Fruit fly (Drosophila melanogaster) whole organism, embryonic: Measurements from ENCODE around the gene Schip1.

Experiments
- BEAF-32 ChIP-seq: fragments of 200-800 bp; sonication (Bioruptor generic); optimal IDR thresholded peaks from 3 replicates; lab custom pipeline; 2017; ENCODE audit warnings: missing biosample characterization, missing genetic modification characterization, mild to moderate bottlenecking, moderate library complexity, missing genetic modification reagents
- CG1024 ChIP-seq: fragments of 200-800 bp; sonication (Bioruptor generic); IDR thresholded peaks from 2 replicates; pipeline ENCODE4 v1.3.6; 2022; ENCODE audit warnings: missing biosample characterization, missing genetic modification characterization
- CG14050 ChIP-seq: fragments of 200-800 bp; sonication (Bioruptor generic); IDR thresholded peaks from 3 replicates; pipeline ENCODE4 v1.3.6; 2022; ENCODE audit warnings: missing biosample characterization, missing genetic modification characterization
- CG16813 ChIP-seq: fragments of 200-800 bp; sonication (Bioruptor generic); IDR thresholded peaks from 3 replicates; pipeline ENCODE4 v1.3.6; 2022; ENCODE audit warnings: missing biosample characterization, missing genetic modification characterization; ENCODE audit not compliant: partially characterized antibody
- CG17802 ChIP-seq: fragments of 200-800 bp; sonication (Bioruptor generic); optimal IDR thresholded peaks from 2 replicates; lab custom pipeline; 2018; ENCODE audit warnings: missing biosample characterization, mild to moderate bottlenecking, missing genetic modification characterization, moderate library complexity
- CG3281 ChIP-seq: fragments of 200-800 bp; sonication (Bioruptor generic); optimal IDR thresholded peaks from 3 replicates; lab custom pipeline; 2017; ENCODE audit warnings: missing biosample characterization, mild to moderate bottlenecking, missing genetic modification characterization
- CG34224 ChIP-seq: fragments of 200-800 bp; sonication (Bioruptor generic); IDR thresholded peaks from 3 replicates; pipeline ENCODE4 v1.3.6; 2022; ENCODE audit warnings: missing biosample characterization, missing genetic modification characterization; ENCODE audit not compliant: partially characterized antibody
- CG4854 ChIP-seq: fragments of 200-800 bp; sonication (Bioruptor generic); optimal IDR thresholded peaks from 2 replicates; lab custom pipeline; 2016; ENCODE audit warnings: missing biosample characterization, missing genetic modification characterization, inconsistent platforms
- CG6272 ChIP-seq: fragments of 200-800 bp; sonication (Bioruptor generic); IDR thresholded peaks from 2 replicates; pipeline ENCODE4 v1.3.6; 2022; ENCODE audit warnings: missing biosample characterization, missing genetic modification characterization
- CG6683 ChIP-seq: fragments of 200-800 bp; sonication (Bioruptor generic); optimal IDR thresholded peaks from 2 replicates; lab custom pipeline; 2017; ENCODE audit warnings: missing biosample characterization, mild to moderate bottlenecking, missing genetic modification characterization, missing genetic modification reagents
- CG6689 ChIP-seq: fragments of 200-800 bp; sonication (Bioruptor generic); IDR thresholded peaks from 2 replicates; pipeline ENCODE4 v1.3.6; 2022; ENCODE audit warnings: missing biosample characterization, missing genetic modification characterization
- CG7357 ChIP-seq: fragments of 200-800 bp; sonication (Bioruptor generic); IDR thresholded peaks from 3 replicates; pipeline ENCODE4 v1.3.6; 2022; ENCODE audit warnings: missing biosample characterization, missing genetic modification characterization
- CG8290 ChIP-seq, 3 experiments: fragments of 200-800 bp; sonication (Bioruptor generic); optimal IDR thresholded peaks; 2 replicates each; lab custom pipeline; 2016 to 2019; ENCODE audit warnings: missing biosample characterization in 3 of 3, missing genetic modification characterization in 3 of 3, mild to moderate bottlenecking in 2 of 3, moderate library complexity in 1 of 3
- CG8924 ChIP-seq: fragments of 200-800 bp; optimal IDR thresholded peaks from 3 replicates; lab custom pipeline; 2019; ENCODE audit warnings: missing biosample characterization, mild to moderate bottlenecking, missing genetic modification characterization, moderate library complexity
- Dll ChIP-seq: fragments of 200-800 bp; sonication (Bioruptor generic); IDR thresholded peaks from 4 replicates; pipeline ENCODE4 v1.3.6; 2022; ENCODE audit warnings: missing biosample characterization, missing genetic modification characterization; ENCODE audit not compliant: partially characterized antibody
- HLH4C ChIP-seq: fragments of 200-800 bp; sonication (Bioruptor generic); IDR thresholded peaks from 3 replicates; pipeline ENCODE4 v1.3.6; 2022; ENCODE audit warnings: missing biosample characterization, missing genetic modification characterization; ENCODE audit not compliant: partially characterized antibody
- HmgZ ChIP-seq: fragments of 200-800 bp; sonication (Bioruptor generic); optimal IDR thresholded peaks from 2 replicates; lab custom pipeline; 2018; ENCODE audit warnings: missing biosample characterization, mild to moderate bottlenecking, missing genetic modification characterization
- Hr39 ChIP-seq: fragments of >200 bp; optimal IDR thresholded peaks from 2 replicates; lab custom pipeline; 2017
- MBD-R2 ChIP-seq: fragments of 200-800 bp; sonication (Bioruptor generic); IDR thresholded peaks from 2 replicates; pipeline ENCODE4 v1.3.6; 2022; ENCODE audit warnings: missing biosample characterization, missing genetic modification characterization
- Max ChIP-seq: fragments of 200-800 bp; sonication (Bioruptor generic); optimal IDR thresholded peaks from 2 replicates; lab custom pipeline; 2016; ENCODE audit warnings: missing biosample characterization, mild to moderate bottlenecking, missing genetic modification characterization
- Scr ChIP-seq: fragments of 200-800 bp; sonication (Bioruptor generic); IDR thresholded peaks from 2 replicates; pipeline ENCODE4 v1.3.6; 2022; ENCODE audit warnings: missing biosample characterization, missing genetic modification characterization; ENCODE audit not compliant: partially characterized antibody
- Xbp1 ChIP-seq: fragments of 200-800 bp; sonication (Bioruptor generic); optimal IDR thresholded peaks from 3 replicates; lab custom pipeline; 2016; ENCODE audit warnings: missing biosample characterization, mild to moderate bottlenecking, missing genetic modification characterization
- ase ChIP-seq: fragments of 200-800 bp; sonication (Bioruptor generic); IDR thresholded peaks from 3 replicates; pipeline ENCODE4 v1.3.6; 2022; ENCODE audit warnings: missing biosample characterization, missing genetic modification characterization
- dati ChIP-seq: fragments of 200-800 bp; sonication (Bioruptor generic); IDR thresholded peaks from 2 replicates; pipeline ENCODE4 v1.3.6; 2022; ENCODE audit warnings: missing biosample characterization, missing genetic modification characterization
- gcm2 ChIP-seq: fragments of 200-800 bp; sonication (Bioruptor generic); optimal IDR thresholded peaks from 2 replicates; lab custom pipeline; 2016; ENCODE audit warnings: missing biosample characterization, missing genetic modification characterization
- gfzf ChIP-seq: fragments of 200-800 bp; sonication (Bioruptor generic); optimal IDR thresholded peaks from 2 replicates; lab custom pipeline; 2016; ENCODE audit warnings: missing biosample characterization, mild to moderate bottlenecking, missing genetic modification characterization, moderate library complexity
- gro ChIP-seq: fragments of 200-800 bp; sonication (Bioruptor generic); optimal IDR thresholded peaks from 2 replicates; lab custom pipeline; 2016; ENCODE audit warnings: missing biosample characterization, missing genetic modification characterization
- hb ChIP-seq: fragments of 200-800 bp; sonication (Bioruptor generic); IDR thresholded peaks from 3 replicates; pipeline ENCODE4 v1.3.6; 2022; ENCODE audit warnings: missing biosample characterization, missing genetic modification characterization; ENCODE audit not compliant: partially characterized antibody
- hkb ChIP-seq, 2 experiments: fragments of 200-800 bp in 1 of 2; fragments of >200 bp in 1 of 2; sonication (Bioruptor generic) in 1 of 2; IDR thresholded peaks in 1 of 2; optimal IDR thresholded peaks in 1 of 2; 2 replicates each; pipeline versions ENCODE4 v1.3.6 to Lab custom; 2017 to 2022; ENCODE audit warnings: missing biosample characterization in 1 of 2, missing genetic modification characterization in 1 of 2
- inv ChIP-seq: fragments of 200-800 bp; sonication (Bioruptor generic); IDR thresholded peaks from 2 replicates; pipeline ENCODE4 v1.3.6; 2022; ENCODE audit warnings: missing biosample characterization, missing genetic modification characterization; ENCODE audit not compliant: partially characterized antibody
- nerfin-2 ChIP-seq: fragments of 200-800 bp; sonication (Bioruptor generic); IDR thresholded peaks from 2 replicates; pipeline ENCODE4 v1.3.6; 2022; ENCODE audit warnings: missing biosample characterization, missing genetic modification characterization; ENCODE audit not compliant: partially characterized antibody
- pros ChIP-seq: fragments of 200-800 bp; sonication (Bioruptor generic); optimal IDR thresholded peaks from 3 replicates; lab custom pipeline; 2019; ENCODE audit warnings: missing biosample characterization, mild to moderate bottlenecking, missing genetic modification characterization, moderate library complexity
- scrt ChIP-seq: fragments of 200-800 bp; sonication (Bioruptor generic); optimal IDR thresholded peaks from 2 replicates; lab custom pipeline; 2018; ENCODE audit warnings: missing biosample characterization, mild to moderate bottlenecking, missing genetic modification characterization, moderate library complexity
- seq ChIP-seq: fragments of 200-800 bp; sonication (Bioruptor generic); IDR thresholded peaks from 2 replicates; pipeline ENCODE4 v1.3.6; 2022; ENCODE audit warnings: missing biosample characterization, missing genetic modification characterization
- sna ChIP-seq: fragments of 200-800 bp; sonication (Bioruptor generic); IDR thresholded peaks from 2 replicates; pipeline ENCODE4 v1.3.6; 2022; ENCODE audit warnings: missing biosample characterization, missing genetic modification characterization; ENCODE audit not compliant: partially characterized antibody
- sqz ChIP-seq: fragments of 200-800 bp; sonication (Bioruptor generic); optimal IDR thresholded peaks from 3 replicates; lab custom pipeline; 2018; ENCODE audit warnings: missing biosample characterization, mild to moderate bottlenecking, missing genetic modification characterization
- tna ChIP-seq: fragments of 200-800 bp; sonication (Bioruptor generic); IDR thresholded peaks from 2 replicates; pipeline ENCODE4 v1.3.6; 2022; ENCODE audit warnings: missing biosample characterization, missing genetic modification characterization; ENCODE audit not compliant: partially characterized antibody
- zf30C ChIP-seq: fragments of 200-800 bp; sonication (Bioruptor generic); optimal IDR thresholded peaks from 3 replicates; lab custom pipeline; 2018; ENCODE audit warnings: missing biosample characterization, mild to moderate bottlenecking, missing genetic modification characterization
- zfh2 ChIP-seq: fragments of 200-800 bp; sonication (Bioruptor generic); optimal IDR thresholded peaks from 2 replicates; lab custom pipeline; 2016; ENCODE audit warnings: missing biosample characterization, missing genetic modification characterization

Schip1 gene

dm6 chr2L:10278658-10279057, 52.3 kb downstream of the Schip1 start, which contains the start of gene Utx (continued):
- TF ChIP-seq sqz (GFP tag; lab: Kevin White, UChicago) (no peak), CG3281 (GFP tag; lab: Kevin White, UChicago) (no peak), CG16813 (GFP tag; lab: Robert Waterston, UW) (peak; percentile 89), seq (GFP tag; lab: Robert Waterston, UW) (no peak), CG6683 (GFP tag; lab: Kevin White, UChicago) (no peak), CG6272 (GFP tag; lab: Robert Waterston, UW) (no peak), gfzf (GFP tag; lab: Kevin White, UChicago) (peak; percentile 25), Hr39 (lab: Kevin White, UChicago) (no peak), CG1024 (GFP tag; lab: Robert Waterston, UW) (peak; percentile 81), Scr (peak; percentile 80), HmgZ (peak; percentile 3), CG14050 (GFP tag; lab: Robert Waterston, UW) (no peak), HLH4C (GFP tag; lab: Robert Waterston, UW) (peak; percentile 78), sna (GFP tag; lab: Robert Waterston, UW) (peak; percentile 61; the same call in 1 of the 2 replicates), CG17802 (tag; lab: Kevin White, UChicago) (peak; percentile 80), Max (GFP tag; lab: Kevin White, UChicago) (no peak), tna (peak; percentile 69), MBD-R2 (GFP tag; lab: Robert Waterston, UW) (peak; percentile 33; the same call in 1 of the 2 replicates), zf30C (no peak), Dll (GFP tag; lab: Robert Waterston, UW) (peak; percentile 74), BEAF-32 (GFP tag; lab: Kevin White, UChicago) (peak; percentile 88), ase (GFP tag; lab: Robert Waterston, UW) (no peak), CG4854 (GFP tag; lab: Kevin White, UChicago) (no peak), hkb (optimal IDR thresholded peaks at IDR 0.05; lab: Kevin White, UChicago) (no peak), hkb (GFP tag; IDR thresholded peaks at IDR 0.05; lab: Robert Waterston, UW) (0 out of 2 replicates have a peak, but pooled peaks have one; percentile 18), CG8924 (no peak), dati (GFP tag; lab: Robert Waterston, UW) (no peak), Xbp1 (GFP tag; lab: Kevin White, UChicago) (peak; percentile 41), scrt (no peak), gcm2 (GFP tag; lab: Kevin White, UChicago) (no peak), hb (peak; percentile 53; the same call in 2 of the 3 replicates), nerfin-2 (GFP tag; lab: Robert Waterston, UW) (peak; percentile 48; the same call in 1 of the 2 replicates), CG6689 (GFP tag; lab: Robert Waterston, UW) (no peak), CG34224 (GFP tag; lab: Robert Waterston, UW) (peak; percentile 81), inv (peak; percentile 88), pros (GFP tag; lab: Kevin White, UChicago) (no peak), CG8290 (GFP tag; optimal IDR thresholded peaks at IDR 0.05; lab: Kevin White, UChicago) (peak; percentile 5), CG8290 (tag; optimal IDR thresholded peaks at IDR 0.05; lab: Kevin White, UChicago) (no peak), zfh2 (GFP tag; lab: Kevin White, UChicago) (no peak), gro (GFP tag; lab: Kevin White, UChicago) (peak; percentile 61), CG7357 (GFP tag; lab: Robert Waterston, UW) (peak; percentile 89)
